Worm (Caenorhabditis elegans) whole organism, L2 larva: Measurements from ENCODE around the gene R151.1.

Experiments used
- aly-2 ChIP-seq: fragments of 150-350 bp; optimal IDR thresholded peaks from 2 replicates; lab custom pipeline; 2014; ENCODE audit warnings: missing biosample characterization, missing genetic modification characterization
- nhr-12 ChIP-seq: fragments of 150-350 bp; optimal IDR thresholded peaks from 2 replicates; lab custom pipeline; 2014; ENCODE audit warnings: missing biosample characterization, missing genetic modification characterization
- nhr-6 ChIP-seq: fragments of 150-350 bp; optimal IDR thresholded peaks from 2 replicates; lab custom pipeline; 2014; ENCODE audit warnings: missing biosample characterization, missing genetic modification characterization
- unc-39 ChIP-seq: fragments of 150-350 bp; optimal IDR thresholded peaks from 2 replicates; lab custom pipeline; 2014; ENCODE audit warnings: missing biosample characterization, missing genetic modification characterization
- unc-62 ChIP-seq: fragments of 150-350 bp; optimal IDR thresholded peaks from 2 replicates; lab custom pipeline; 2014; ENCODE audit warnings: missing biosample characterization, missing genetic modification reagents, missing genetic modification characterization
- ztf-11 ChIP-seq: sonication (generic microtip); optimal IDR thresholded peaks from 2 replicates; lab custom pipeline; 2017; ENCODE audit warnings: missing biosample characterization, missing genetic modification characterization

DNA sequence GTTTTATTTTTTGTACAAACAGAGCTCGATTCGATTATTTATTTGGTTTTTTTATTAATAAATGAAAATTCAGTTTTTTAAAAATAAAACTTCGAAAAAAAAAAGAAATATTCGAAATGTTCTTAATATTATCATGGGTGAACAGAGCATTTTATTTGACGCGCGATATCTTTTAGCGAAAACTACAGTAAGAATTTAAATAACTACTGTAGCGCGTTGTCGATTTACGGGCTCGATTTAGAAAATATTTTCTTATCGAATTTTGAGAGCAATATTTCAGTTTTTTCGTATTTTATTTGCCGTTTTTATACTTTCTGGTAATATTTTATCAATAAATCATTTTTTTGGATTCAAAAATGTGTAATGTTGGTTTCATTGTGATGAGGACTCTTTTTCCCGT is 4.8 kb downstream of the R151.1 start:
- TF ChIP-seq ztf-11 (tag; lab: Kevin White, UChicago): no peak
- no peak for TF ChIP-seq unc-39
- no peak for TF ChIP-seq unc-62 (GFP tag; lab: Kevin White, UChicago)
- no peak for TF ChIP-seq nhr-6 (tag; lab: Kevin White, UChicago)
- TF ChIP-seq aly-2 (tag; lab: Kevin White, UChicago): no peak
- no peak for TF ChIP-seq nhr-12
